Fruit fly (Drosophila melanogaster) whole organism: ENCODE data around the gene CG32269.

ENCODE experiments used
- CG8478 ChIP-seq: fragments of >200 bp; optimal IDR thresholded peaks from 2 replicates; lab custom pipeline; 2018; ENCODE audit warnings: inconsistent platforms
- Dll ChIP-seq: fragments of >200 bp; optimal IDR thresholded peaks from 2 replicates; lab custom pipeline; 2017
- EcR ChIP-seq, 2 experiments: fragments of >200 bp; optimal IDR thresholded peaks; 2 replicates each; lab custom pipeline; 2017; ENCODE audit warnings: missing biosample characterization in 2 of 2, missing genetic modification characterization in 2 of 2, missing genetic modification reagents in 2 of 2
- pan ChIP-seq: fragments of >200 bp; optimal IDR thresholded peaks from 2 replicates; lab custom pipeline; 2017
- psq ChIP-seq: fragments of >200 bp; optimal IDR thresholded peaks from 2 replicates; lab custom pipeline; 2017
- usp ChIP-seq: fragments of >200 bp; optimal IDR thresholded peaks from 2 replicates; lab custom pipeline; 2017; ENCODE audit warnings: missing biosample characterization, missing genetic modification characterization, mixed read lengths

Gene CG32269

DNA sequence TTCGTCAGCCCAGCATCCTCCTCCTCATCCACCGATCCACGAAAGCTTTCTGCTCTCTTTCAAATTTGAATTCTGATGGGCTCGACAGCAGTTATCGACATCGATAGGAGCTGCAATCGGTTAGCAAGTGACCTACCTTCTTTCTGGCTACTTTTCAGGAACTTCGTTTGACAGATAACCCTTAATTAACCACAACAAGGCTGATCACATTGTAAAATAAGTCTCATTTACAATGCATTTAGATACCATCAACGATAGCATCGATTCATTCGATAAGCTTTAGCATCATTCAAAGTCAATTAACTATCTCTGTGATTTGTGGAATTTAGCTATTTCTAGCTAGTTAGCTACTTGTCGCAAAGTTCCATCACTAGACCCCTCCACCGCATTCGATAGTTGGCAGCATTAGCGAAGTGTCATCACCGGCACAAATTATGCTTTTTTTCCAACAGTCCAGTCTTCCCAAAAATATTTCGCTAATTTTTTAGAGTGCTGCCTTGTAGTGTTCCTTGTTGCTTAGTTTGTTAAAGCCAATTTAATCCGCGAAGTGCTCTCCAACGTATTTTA is 30.2 kb downstream of the CG32269 start, which contains the start of the genes MnM and Girdin:
Gene MnM, minus strand, starts transcription at position 51 of the 567 bp plus-strand sequence.
Gene Girdin, plus strand, starts transcription at position 401 of the 567 bp plus-strand sequence.
- no peak for TF ChIP-seq Dll
- TF ChIP-seq usp (GFP tag; lab: Kevin White, UChicago) = no peak
- no peak for TF ChIP-seq psq
- no peak for TF ChIP-seq CG8478 (lab: Kevin White, UChicago)
- TF ChIP-seq pan (lab: Kevin White, UChicago) = no peak
- no peak for TF ChIP-seq EcR (GFP tag; optimal IDR thresholded peaks at IDR 0.05; lab: Kevin White, UChicago)

DNA sequence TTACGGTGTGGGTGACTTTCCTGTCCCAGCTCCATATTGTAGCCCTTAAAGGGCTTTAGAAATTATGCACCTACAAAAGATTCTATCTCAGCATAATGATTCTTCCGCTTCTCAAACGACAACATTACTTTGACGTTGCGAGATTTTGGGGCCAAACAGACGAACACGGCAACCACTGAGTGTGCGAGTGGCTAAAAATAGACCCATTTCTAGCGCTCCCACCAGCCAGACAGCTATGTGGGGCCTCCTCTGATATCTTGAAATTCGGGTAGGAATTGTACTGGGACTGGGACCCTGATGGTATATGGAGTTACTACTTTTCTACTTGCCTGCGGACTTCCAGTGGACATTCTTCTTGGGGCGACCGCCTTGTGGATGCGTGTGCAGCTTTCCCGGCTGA is 30.9 kb downstream of the CG32269 start:
- TF ChIP-seq Dll (no peak), pan (lab: Kevin White, UChicago) (no peak), psq (no peak), usp (GFP tag; lab: Kevin White, UChicago) (no peak), CG8478 (lab: Kevin White, UChicago) (no peak), EcR (GFP tag; optimal IDR thresholded peaks at IDR 0.05; lab: Kevin White, UChicago) (no peak)

dm6 chr3L:3172445-3172844 is 36.3 kb downstream of the CG32269 start, which contains the start of gene CG14963:
Gene CG14963 (minus strand): TSS chr3L:3172545.
- TF ChIP-seq CG8478 (lab: Kevin White, UChicago) (no peak), EcR (GFP tag; optimal IDR thresholded peaks at IDR 0.05; lab: Kevin White, UChicago) (no peak), usp (GFP tag; lab: Kevin White, UChicago) (no peak), Dll (no peak), pan (lab: Kevin White, UChicago) (no peak), psq (no peak)

dm6 chr3L:3169107-3169506 is 39.7 kb downstream of the CG32269 start, which contains the start of the genes CG32278 and CG32281:
Gene CG32278 (plus strand): TSS chr3L:3169286.
Gene CG32281 (plus strand): TSS chr3L:3169375.
- TF ChIP-seq psq (no peak), usp (GFP tag; lab: Kevin White, UChicago) (no peak), EcR (GFP tag; optimal IDR thresholded peaks at IDR 0.05; lab: Kevin White, UChicago) (no peak), pan (lab: Kevin White, UChicago) (no peak), Dll (no peak), CG8478 (lab: Kevin White, UChicago) (no peak)

DNA sequence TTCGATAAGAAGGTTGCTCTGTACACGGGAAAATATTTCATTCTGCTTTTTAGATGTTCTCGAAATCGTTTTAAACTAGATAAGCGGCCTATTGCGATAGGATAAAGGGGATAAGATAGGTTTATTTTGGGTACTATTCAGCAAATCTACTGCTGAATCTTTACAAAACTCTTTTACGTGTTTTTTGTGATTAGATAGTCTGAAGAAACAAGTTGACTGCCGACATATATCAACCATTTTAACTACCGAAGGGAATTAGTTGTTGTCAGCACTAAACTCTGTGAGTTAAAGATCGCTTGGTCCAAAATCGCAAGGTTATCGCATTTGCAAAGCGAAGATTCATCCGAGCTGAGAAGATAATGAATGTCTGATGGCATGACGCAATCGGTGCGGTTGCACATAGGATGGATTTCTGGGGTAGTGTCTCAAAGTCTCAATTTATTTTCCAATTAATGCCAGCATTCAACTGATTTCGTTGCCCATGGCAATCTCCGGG is 42.5 kb downstream of the CG32269 start, which contains the start of gene Asciz:
Gene Asciz, minus strand, starts transcription at position 51 of the 496 bp plus-strand sequence.
- TF ChIP-seq psq (no peak), usp (GFP tag; lab: Kevin White, UChicago) (no peak), pan (lab: Kevin White, UChicago) (no peak), CG8478 (lab: Kevin White, UChicago) (no peak), EcR (GFP tag; optimal IDR thresholded peaks at IDR 0.05; lab: Kevin White, UChicago) (no peak), Dll (no peak)

DNA sequence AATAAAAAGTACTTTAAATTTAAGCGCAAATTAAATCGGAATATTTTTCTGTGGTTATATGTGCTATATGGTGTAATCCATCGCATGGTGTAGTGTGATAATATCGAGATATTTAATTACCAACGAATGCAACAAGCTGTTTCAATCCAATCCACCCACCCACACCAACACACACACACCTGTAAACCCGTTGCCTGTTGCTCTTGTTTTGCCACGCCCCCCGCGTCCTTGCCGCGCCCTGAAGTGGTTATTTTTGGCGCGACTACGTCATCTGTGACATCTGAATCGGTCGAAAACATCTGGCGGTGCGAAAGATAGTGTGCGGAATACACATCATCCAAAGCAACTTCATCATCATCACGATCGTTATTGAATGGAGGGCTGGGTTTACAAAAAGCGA is 43.4 kb downstream of the CG32269 start:
- TF ChIP-seq usp (GFP tag; lab: Kevin White, UChicago) = no peak
- TF ChIP-seq Dll = no peak
- no peak for TF ChIP-seq psq
- no peak for TF ChIP-seq pan (lab: Kevin White, UChicago)
- TF ChIP-seq EcR (GFP tag; optimal IDR thresholded peaks at IDR 0.05; lab: Kevin White, UChicago) = no peak
- no peak for TF ChIP-seq CG8478 (lab: Kevin White, UChicago)

DNA sequence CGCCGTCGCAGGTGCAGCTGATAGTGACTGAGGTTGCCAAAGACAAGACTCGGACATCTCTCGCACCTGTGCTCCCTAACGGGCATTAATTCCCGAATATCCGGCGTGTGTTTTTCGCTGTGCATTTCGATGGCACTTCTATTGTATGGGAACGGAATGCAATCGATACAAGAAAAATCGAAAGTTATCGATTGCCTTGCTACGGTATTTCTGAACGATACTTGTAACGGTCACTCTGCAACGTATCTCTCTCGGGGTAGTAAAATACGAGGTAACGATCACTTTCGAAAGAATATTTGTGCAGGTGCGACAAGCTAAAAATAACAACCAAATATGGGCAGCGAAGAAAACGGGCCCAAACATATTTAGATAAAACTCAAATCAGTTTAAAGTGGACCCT is 43.8 kb downstream of the CG32269 start, which contains the start of gene CG32280:
Gene CG32280, plus strand, starts transcription at position 231 of the 400 bp plus-strand sequence.
- TF ChIP-seq Dll (no peak), CG8478 (lab: Kevin White, UChicago) (no peak), psq (no peak), pan (lab: Kevin White, UChicago) (no peak), EcR (GFP tag; optimal IDR thresholded peaks at IDR 0.05; lab: Kevin White, UChicago) (no peak), usp (GFP tag; lab: Kevin White, UChicago) (no peak)

DNA sequence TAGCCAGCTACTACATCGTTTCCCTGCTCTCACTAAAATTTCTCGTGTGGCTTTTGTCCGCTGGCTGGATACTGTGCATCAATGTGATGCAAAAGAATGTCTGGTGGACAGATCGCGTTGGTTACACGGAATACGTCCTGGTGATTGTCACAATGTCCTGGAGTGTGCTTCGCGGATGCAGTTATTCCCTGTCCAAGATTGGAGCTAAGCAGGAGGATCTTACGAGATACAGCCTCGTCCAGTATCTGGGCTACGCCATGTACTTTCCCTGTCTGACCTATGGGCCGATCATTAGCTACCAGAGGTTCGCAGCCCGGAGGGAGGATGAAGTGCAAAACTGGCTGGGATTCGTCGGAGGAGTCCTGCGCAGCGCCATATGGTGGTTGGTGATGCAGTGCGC is 46.2 kb downstream of the CG32269 start:
- no peak for TF ChIP-seq psq
- TF ChIP-seq EcR (GFP tag; optimal IDR thresholded peaks at IDR 0.05; lab: Kevin White, UChicago) = no peak
- TF ChIP-seq Dll = no peak
- TF ChIP-seq CG8478 (lab: Kevin White, UChicago) = no peak
- TF ChIP-seq pan (lab: Kevin White, UChicago) = no peak
- TF ChIP-seq usp (GFP tag; lab: Kevin White, UChicago) = no peak

dm6 chr3L:3161968-3162367 is 46.8 kb downstream of the CG32269 start, which contains the start of gene rasp:
Gene rasp (plus strand): TSS chr3L:3162180.
- no peak for TF ChIP-seq usp (GFP tag; lab: Kevin White, UChicago)
- no peak for TF ChIP-seq pan (lab: Kevin White, UChicago)
- no peak for TF ChIP-seq psq
- no peak for TF ChIP-seq CG8478 (lab: Kevin White, UChicago)
- no peak for TF ChIP-seq EcR (GFP tag; optimal IDR thresholded peaks at IDR 0.05; lab: Kevin White, UChicago)

DNA sequence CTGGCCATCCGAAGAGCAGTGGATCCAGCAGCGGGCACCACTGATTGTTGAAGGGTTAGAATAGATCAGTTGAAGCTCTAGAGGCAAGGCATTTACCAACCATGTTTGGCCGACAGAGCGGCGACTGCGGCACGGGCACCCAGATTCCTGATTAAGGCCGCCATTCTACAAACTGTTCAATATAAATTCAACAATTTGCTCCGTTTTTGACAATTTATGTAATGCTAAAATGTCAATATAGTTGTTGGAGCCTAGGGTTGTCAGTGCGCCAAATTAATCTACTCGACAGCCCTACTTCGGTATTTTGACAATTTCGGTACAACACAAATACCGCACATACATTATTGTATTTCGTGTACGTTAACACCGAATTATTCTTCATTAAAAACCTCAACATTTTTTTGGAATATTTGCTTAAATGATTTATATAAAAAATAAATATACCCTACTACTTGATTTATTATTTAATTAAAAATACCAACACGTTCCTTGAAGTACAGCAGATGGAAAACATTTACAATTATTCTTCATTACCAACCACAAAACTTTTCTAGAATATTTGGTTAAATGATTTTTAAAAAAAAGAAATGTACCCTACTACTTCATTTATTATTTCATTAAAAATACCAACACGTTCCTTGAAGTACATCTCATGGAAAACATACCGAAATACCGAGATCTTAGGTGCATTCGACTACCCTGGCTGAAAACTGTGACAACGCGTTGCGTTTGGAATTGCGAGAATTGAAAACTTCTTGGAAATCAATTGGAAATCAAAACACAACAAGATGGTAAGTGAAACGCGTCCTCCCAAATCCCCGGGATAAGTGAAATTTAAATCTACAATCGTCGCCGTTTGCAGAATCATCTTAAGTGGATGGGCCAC is 49.2 kb downstream of the CG32269 start, which contains the start of the genes ND-30 and CG15812:
Gene ND-30, minus strand, starts transcription at position 270 of the 886 bp plus-strand sequence.
Gene CG15812, plus strand, starts transcription at position 683 of the 886 bp plus-strand sequence.
- TF ChIP-seq usp (GFP tag; lab: Kevin White, UChicago) = no peak
- TF ChIP-seq EcR (GFP tag; optimal IDR thresholded peaks at IDR 0.05; lab: Kevin White, UChicago) = no peak
- no peak for TF ChIP-seq Dll

dm6 chr3L:3157651-3158050 is 51.1 kb downstream of the CG32269 start:
- TF ChIP-seq psq (no peak), usp (GFP tag; lab: Kevin White, UChicago) (no peak), EcR (GFP tag; optimal IDR thresholded peaks at IDR 0.05; lab: Kevin White, UChicago) (no peak), Dll (no peak), CG8478 (lab: Kevin White, UChicago) (no peak), pan (lab: Kevin White, UChicago) (no peak)
